Fruit fly (Drosophila melanogaster) whole organism, prepupa: Measurements from ENCODE around the gene Rab14.

Source experiments
- CG11902 ChIP-seq: fragments of 200-800 bp; sonication (Bioruptor generic); optimal IDR thresholded peaks from 3 replicates; lab custom pipeline; 2016; ENCODE audit warnings: missing biosample characterization, missing genetic modification characterization
- CG15336 ChIP-seq: fragments of 200-800 bp; sonication (Bioruptor generic); IDR thresholded peaks from 2 replicates; pipeline ENCODE4 v1.3.6; 2022; ENCODE audit warnings: missing biosample characterization, missing genetic modification characterization
- CG16779 ChIP-seq: fragments of 200-800 bp; sonication (Bioruptor generic); optimal IDR thresholded peaks from 3 replicates; lab custom pipeline; 2017; ENCODE audit warnings: missing biosample characterization, mild to moderate bottlenecking, missing genetic modification characterization
- CG31627 ChIP-seq: fragments of 200-800 bp; sonication (Bioruptor generic); optimal IDR thresholded peaks from 3 replicates; lab custom pipeline; 2016; ENCODE audit warnings: missing biosample characterization, missing genetic modification characterization
- CG6276 ChIP-seq: fragments of 200-800 bp; sonication (Bioruptor generic); optimal IDR thresholded peaks from 2 replicates; lab custom pipeline; 2017; ENCODE audit warnings: missing biosample characterization, mild to moderate bottlenecking, missing genetic modification characterization
- CG9139 ChIP-seq: fragments of 200-800 bp; sonication (Bioruptor generic); optimal IDR thresholded peaks from 3 replicates; lab custom pipeline; 2017; ENCODE audit warnings: missing biosample characterization, mild to moderate bottlenecking, missing genetic modification characterization
- Eip78C ChIP-seq: fragments of 200-800 bp; sonication (Bioruptor generic); peaks from one replicate; lab custom pipeline; 2016; ENCODE audit warnings: missing biosample characterization, missing genetic modification characterization
- Hr39 ChIP-seq: fragments of 200-800 bp; sonication (Bioruptor generic); optimal IDR thresholded peaks from 2 replicates; lab custom pipeline; 2016; ENCODE audit warnings: missing biosample characterization, missing genetic modification characterization
- Met ChIP-seq: fragments of 200-800 bp; sonication (Bioruptor generic); optimal IDR thresholded peaks from 3 replicates; lab custom pipeline; 2016; ENCODE audit warnings: missing biosample characterization, missing genetic modification characterization
- OdsH ChIP-seq: fragments of 200-800 bp; sonication (Bioruptor generic); optimal IDR thresholded peaks from 3 replicates; lab custom pipeline; 2016; ENCODE audit warnings: missing biosample characterization, missing genetic modification characterization
- Sox15 ChIP-seq: fragments of 200-800 bp; sonication (Bioruptor generic); optimal IDR thresholded peaks from 3 replicates; lab custom pipeline; 2016; ENCODE audit warnings: missing biosample characterization, missing genetic modification characterization
- fkh ChIP-seq: fragments of 200-800 bp; sonication (Bioruptor generic); optimal IDR thresholded peaks from 3 replicates; lab custom pipeline; 2017; ENCODE audit warnings: missing biosample characterization, mild to moderate bottlenecking, missing genetic modification characterization, moderate library complexity
- vri ChIP-seq: fragments of 200-800 bp; sonication (Bioruptor generic); optimal IDR thresholded peaks from 3 replicates; lab custom pipeline; 2016; ENCODE audit warnings: missing biosample characterization, mild to moderate bottlenecking, missing genetic modification characterization

- TF ChIP-seq OdsH (GFP tag; lab: Kevin White, UChicago) (no peak), CG6276 (GFP tag; lab: Kevin White, UChicago) (no peak), Hr39 (GFP tag; lab: Kevin White, UChicago) (no peak), CG31627 (no peak), vri (no peak), Met (GFP tag; lab: Kevin White, UChicago) (no peak), CG16779 (tag; lab: Kevin White, UChicago) (no peak), fkh (GFP tag; lab: Kevin White, UChicago) (peak; percentile 4), CG15336 (GFP tag; lab: Robert Waterston, UW) (no peak), CG11902 (GFP tag; lab: Kevin White, UChicago) (no peak), CG9139 (no peak), Eip78C (GFP tag; lab: Kevin White, UChicago) (no peak), Sox15 (GFP tag; lab: Kevin White, UChicago) (no peak)
Measured at dm6 chr2L:14372254-14372717, 17.3 kb downstream of the Rab14 start.
